Worm (Caenorhabditis elegans): ENCODE measurements around the gene F54F7.14.

The F54F7.14 gene

DNA sequence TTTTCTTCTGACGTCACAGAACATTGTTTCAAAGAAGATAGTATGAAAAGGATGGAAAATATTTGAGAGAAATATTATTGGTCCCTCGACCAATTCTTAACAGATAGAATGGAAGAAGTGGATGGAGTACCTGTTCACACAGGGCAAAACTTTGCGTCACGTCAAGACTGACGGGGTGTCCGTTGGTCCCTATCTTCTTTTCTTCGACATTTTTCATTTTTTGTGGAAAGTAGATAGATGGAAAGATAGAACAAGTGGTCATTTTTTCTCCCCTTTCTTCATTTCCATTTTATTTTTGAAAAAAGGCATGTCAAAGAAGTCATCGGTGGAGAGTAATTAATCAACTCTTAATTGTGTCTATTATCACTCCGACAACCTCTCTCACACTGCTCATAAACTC, 32.0 kb upstream of the F54F7.14 start:
- no peak for TF ChIP-seq nhr-67 (tag; optimal IDR thresholded peaks at IDR 0.05)
- peak; percentile 21 for TF ChIP-seq nfya-1 (tag; optimal IDR thresholded peaks at IDR 0.05; ENCODE audit: insufficient read depth)

DNA sequence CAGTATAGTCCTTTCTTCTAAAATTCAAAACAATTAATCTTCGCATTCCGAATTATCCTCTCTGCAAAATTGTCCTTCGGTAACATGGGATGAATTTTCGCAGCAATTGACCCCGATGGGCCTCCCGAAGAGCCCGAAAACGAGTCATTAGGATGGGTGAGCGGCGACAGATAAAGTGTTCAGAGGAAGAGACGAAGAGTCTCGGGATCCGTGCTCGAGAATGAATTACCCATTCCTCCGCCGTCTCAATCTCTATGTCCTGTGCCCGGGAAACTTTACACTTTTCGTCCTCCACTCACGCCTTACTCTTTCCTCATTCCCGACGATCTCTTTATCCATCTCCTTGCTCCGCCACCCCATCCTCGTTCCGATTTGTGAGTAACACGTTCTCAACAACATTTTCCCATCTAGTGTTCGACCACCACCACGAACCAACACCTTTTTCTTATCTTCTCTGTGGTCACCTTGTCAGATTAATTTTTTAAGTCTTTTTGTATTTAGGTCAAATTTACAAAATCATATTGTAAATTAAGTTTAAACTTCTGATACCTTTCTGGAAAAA, 29.4 kb upstream of the F54F7.14 start:
- no peak for TF ChIP-seq elt-2 (tag; optimal IDR thresholded peaks at IDR 0.05)
- no peak for TF ChIP-seq elt-1 (tag; optimal IDR thresholded peaks at IDR 0.05)
- no peak for TF ChIP-seq zag-1 (tag; optimal IDR thresholded peaks at IDR 0.05)
- no peak for TF ChIP-seq lsy-12 (tag; optimal IDR thresholded peaks at IDR 0.05)
- no peak for TF ChIP-seq ztf-11 (tag; optimal IDR thresholded peaks at IDR 0.05)

DNA sequence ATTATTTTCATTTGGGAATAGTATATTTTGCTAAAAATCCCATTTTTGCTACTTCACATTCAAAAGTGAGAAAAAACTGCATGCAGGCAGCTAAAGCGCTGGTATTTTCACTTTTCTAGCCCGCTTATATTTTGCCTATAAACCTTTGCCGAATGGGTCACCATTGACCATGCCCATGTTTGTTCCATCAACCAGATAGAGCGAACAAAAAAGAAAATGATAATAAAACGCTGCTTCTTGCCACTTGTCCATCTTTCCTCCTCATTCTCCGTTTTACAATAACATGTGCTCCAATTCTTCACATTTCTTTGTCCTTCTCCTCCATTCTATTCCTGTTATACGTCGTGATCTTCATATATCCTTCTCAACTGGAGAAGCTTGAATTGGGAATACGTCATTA, 27.0 kb upstream of the F54F7.14 start, which contains the start of gene tag-241:
Gene tag-241 (plus strand): TSS at position 301 of the 400 bp plus-strand sequence.
- TF ChIP-seq ceh-9 (tag; optimal IDR thresholded peaks at IDR 0.05) (no peak), unc-39 (tag; optimal IDR thresholded peaks at IDR 0.05) (no peak), ceh-82 (tag; optimal IDR thresholded peaks at IDR 0.05) (no peak), ZK546.5 (tag; optimal IDR thresholded peaks at IDR 0.05) (no peak), eor-1 (tag; optimal IDR thresholded peaks at IDR 0.05) (no peak), nhr-23 (tag; optimal IDR thresholded peaks at IDR 0.05) (no peak), R02D3.7 (tag; optimal IDR thresholded peaks at IDR 0.05) (no peak), nhr-25 (tag; optimal IDR thresholded peaks at IDR 0.05) (no peak), ceh-16 (tag; optimal IDR thresholded peaks at IDR 0.05) (no peak), ama-1 (optimal IDR thresholded peaks at IDR 0.05) (no peak)

DNA sequence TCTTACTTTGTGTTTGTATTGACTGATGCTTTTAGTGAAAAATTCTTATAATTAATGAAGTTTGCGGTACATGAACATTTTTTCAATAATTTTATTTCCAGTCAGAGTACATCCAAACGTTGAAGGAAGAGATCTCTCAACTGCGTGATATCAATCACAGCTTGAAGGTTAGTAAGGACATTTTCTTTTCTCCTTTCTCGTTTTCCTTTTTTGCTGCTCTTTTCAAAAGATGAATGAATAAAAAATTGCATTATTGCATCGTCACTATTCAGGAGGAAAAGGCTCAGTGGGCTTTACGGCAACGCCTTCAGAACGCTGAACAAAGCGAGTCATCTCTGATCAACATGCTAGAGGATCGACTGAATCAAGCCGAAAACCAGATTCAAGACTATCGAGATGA, 23.8 kb upstream of the F54F7.14 start:
- TF ChIP-seq mdl-1 (tag; optimal IDR thresholded peaks at IDR 0.05): no peak
- no peak for TF ChIP-seq mml-1 (tag; optimal IDR thresholded peaks at IDR 0.05)

DNA sequence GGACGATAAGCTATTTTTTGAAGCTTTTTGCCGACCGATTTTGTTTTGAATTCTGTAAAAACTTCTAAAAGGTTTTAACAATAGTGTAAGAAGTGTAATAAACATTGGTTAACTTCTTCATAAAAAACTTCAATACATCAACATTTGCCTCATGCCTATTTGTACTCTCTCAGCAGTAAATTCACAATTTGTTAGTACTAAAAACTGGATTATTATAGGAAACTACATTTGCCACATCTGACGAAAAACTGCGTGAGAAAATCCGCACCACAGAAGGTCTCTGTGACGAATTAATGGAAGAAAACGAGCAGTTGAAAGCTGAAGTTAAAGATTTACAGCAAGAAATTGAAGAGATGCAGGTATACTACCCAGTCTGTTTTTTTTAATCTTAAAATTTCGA, 23.1 kb upstream of the F54F7.14 start:
- TF ChIP-seq fkh-2 (tag; optimal IDR thresholded peaks at IDR 0.05) (no peak), mdl-1 (tag; optimal IDR thresholded peaks at IDR 0.05) (no peak), ceh-82 (tag; optimal IDR thresholded peaks at IDR 0.05) (no peak), lin-15B (tag; optimal IDR thresholded peaks at IDR 0.05) (no peak), nhr-77 (tag; optimal IDR thresholded peaks at IDR 0.05) (no peak), ceh-9 (tag; optimal IDR thresholded peaks at IDR 0.05) (no peak), nhr-28 (tag; optimal IDR thresholded peaks at IDR 0.05) (no peak), aly-2 (tag; optimal IDR thresholded peaks at IDR 0.05) (no peak), zag-1 (tag; optimal IDR thresholded peaks at IDR 0.05) (no peak), nhr-237 (tag; optimal IDR thresholded peaks at IDR 0.05) (no peak), egl-27 (tag; optimal IDR thresholded peaks at IDR 0.05) (no peak)

DNA sequence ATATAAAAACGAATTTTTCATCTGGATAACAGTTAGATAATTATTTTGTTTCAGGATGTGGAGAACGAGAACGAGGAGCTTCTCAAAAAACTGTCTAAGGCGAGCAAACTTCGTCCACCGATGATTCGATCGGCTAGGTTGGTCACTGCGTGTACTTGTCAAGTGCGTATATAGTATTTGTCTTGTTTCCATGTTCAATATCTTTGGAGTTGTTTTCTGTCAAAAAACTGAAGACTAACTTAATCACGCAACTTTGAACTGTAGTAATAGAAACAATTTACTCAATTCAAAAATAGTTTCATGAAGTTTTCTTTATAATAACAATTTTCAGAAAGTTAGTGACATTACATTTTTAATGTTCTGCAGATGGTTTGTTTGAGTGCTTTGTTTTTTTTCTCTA, 22.0 kb upstream of the F54F7.14 start:
- TF ChIP-seq nhr-77 (tag; optimal IDR thresholded peaks at IDR 0.05) (no peak), lin-15B (tag; optimal IDR thresholded peaks at IDR 0.05) (no peak), fkh-2 (tag; optimal IDR thresholded peaks at IDR 0.05) (no peak), eor-1 (tag; optimal IDR thresholded peaks at IDR 0.05) (no peak), lin-39 (tag; optimal IDR thresholded peaks at IDR 0.05) (no peak), unc-62 (GFP tag; optimal IDR thresholded peaks at IDR 0.05) (no peak)

DNA sequence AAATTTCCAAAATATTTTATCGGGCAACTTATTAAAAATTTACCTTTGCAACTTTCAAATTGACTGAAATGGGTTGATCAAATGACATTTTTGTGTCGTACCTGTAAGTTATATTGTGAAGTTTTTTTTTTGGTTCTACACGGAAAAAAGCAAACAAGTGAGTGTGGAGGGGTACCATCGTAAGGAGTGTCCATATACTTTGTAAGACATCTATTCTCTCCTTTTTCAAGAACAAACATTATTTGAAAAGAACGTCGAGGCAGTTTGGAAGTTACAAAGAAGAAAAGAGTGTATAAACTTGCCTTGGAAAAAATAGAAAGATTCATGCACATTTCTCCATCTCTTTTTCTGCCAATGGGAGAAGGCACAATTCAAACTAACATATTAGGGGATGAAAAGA, 13.3 kb upstream of the F54F7.14 start, which contains the start of gene taf-7.1:
Gene taf-7.1 (minus strand): TSS at position 101 of the 400 bp plus-strand sequence.
- no peak for TF ChIP-seq nhr-43 (tag; optimal IDR thresholded peaks at IDR 0.05; ENCODE audit: poor library complexity, severe bottlenecking)
- no peak for TF ChIP-seq ztf-11 (tag; optimal IDR thresholded peaks at IDR 0.05)
- TF ChIP-seq elt-1 (tag; optimal IDR thresholded peaks at IDR 0.05): no peak
- no peak for TF ChIP-seq pha-4 (tag; optimal IDR thresholded peaks at IDR 0.05)
- TF ChIP-seq pqm-1 (tag; optimal IDR thresholded peaks at IDR 0.05): no peak
- TF ChIP-seq ceh-82 (tag; optimal IDR thresholded peaks at IDR 0.05): no peak
- no peak for TF ChIP-seq hmg-11 (tag; optimal IDR thresholded peaks at IDR 0.05)
- TF ChIP-seq snpc-4 (tag; optimal IDR thresholded peaks at IDR 0.05): no peak
- no peak for TF ChIP-seq nhr-76 (tag; optimal IDR thresholded peaks at IDR 0.05)
- no peak for TF ChIP-seq nhr-11 (tag; optimal IDR thresholded peaks at IDR 0.05)
- no peak for TF ChIP-seq zag-1 (tag; optimal IDR thresholded peaks at IDR 0.05)
